Fruit fly (Drosophila melanogaster): Measurements from ENCODE around the gene stx.

Gene stx

DNA sequence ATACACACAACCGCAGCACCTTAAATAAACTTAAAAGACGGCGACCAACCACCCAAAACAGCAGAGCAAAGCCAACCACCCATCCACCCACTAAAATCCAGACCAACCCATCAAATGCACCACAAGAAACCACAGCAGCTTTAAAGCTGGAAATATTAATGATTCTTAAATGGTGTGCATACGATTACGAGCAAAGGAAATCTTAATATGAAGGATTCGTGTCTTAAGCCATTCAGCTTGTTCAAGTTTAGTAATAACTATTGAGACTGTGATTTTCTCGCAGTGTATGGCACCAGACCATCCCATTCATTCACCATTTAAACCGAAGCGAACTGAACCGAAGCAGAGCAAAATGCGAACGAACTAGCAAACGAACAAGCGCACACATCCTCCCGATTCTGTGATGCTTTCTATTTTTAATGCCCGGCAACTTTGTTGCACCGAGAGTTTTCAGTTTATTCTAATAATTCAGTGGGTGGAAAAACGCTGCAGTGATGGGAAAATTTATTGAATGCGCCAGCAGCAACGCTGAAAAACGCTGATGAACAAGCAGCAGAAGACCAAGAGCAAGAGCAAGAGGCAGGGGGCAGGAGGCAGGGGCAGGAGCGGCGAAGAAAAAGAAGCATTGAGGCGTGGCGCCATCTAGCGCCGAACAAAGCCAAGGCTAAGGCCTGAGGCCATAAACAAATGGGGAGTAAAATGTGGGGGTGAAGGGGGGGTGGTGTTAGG lies 7.2 kb downstream of the stx start:
- TF ChIP-seq br (GFP tag; optimal IDR thresholded peaks at IDR 0.05): peak; percentile 58
- TF ChIP-seq OdsH (GFP tag; optimal IDR thresholded peaks at IDR 0.05): peak; percentile 8
- TF ChIP-seq Rel (GFP tag; optimal IDR thresholded peaks at IDR 0.05): no peak
- TF ChIP-seq Rel (tag; optimal IDR thresholded peaks at IDR 0.05): no peak
- no peak for TF ChIP-seq Dfd (GFP tag; optimal IDR thresholded peaks at IDR 0.05)
- peak; percentile 30 for TF ChIP-seq psq (GFP tag; optimal IDR thresholded peaks at IDR 0.05)
- no peak for TF ChIP-seq CG9705 (GFP tag; optimal IDR thresholded peaks at IDR 0.05)
- TF ChIP-seq GATAd (GFP tag; optimal IDR thresholded peaks at IDR 0.05): no peak
- no peak for TF ChIP-seq Dif (GFP tag; optimal IDR thresholded peaks at IDR 0.05; ENCODE audit: partially characterized antibody)
- peak; percentile 53 for TF ChIP-seq h (GFP tag; optimal IDR thresholded peaks at IDR 0.05)
- no peak for TF ChIP-seq Abd-B (GFP tag; optimal IDR thresholded peaks at IDR 0.05)
- peak; percentile 51 for TF ChIP-seq rgr (GFP tag; optimal IDR thresholded peaks at IDR 0.05)
- no peak for TF ChIP-seq Hr78 (GFP tag; optimal IDR thresholded peaks at IDR 0.05)
- TF ChIP-seq Mio (GFP tag; optimal IDR thresholded peaks at IDR 0.05): no peak
- TF ChIP-seq brk (GFP tag; optimal IDR thresholded peaks at IDR 0.05): no peak
- TF ChIP-seq Jra (GFP tag; optimal IDR thresholded peaks at IDR 0.05): no peak
- no peak for TF ChIP-seq sage (GFP tag; optimal IDR thresholded peaks at IDR 0.05)
- no peak for TF ChIP-seq CrebA (GFP tag; optimal IDR thresholded peaks at IDR 0.05; ENCODE audit: borderline replicate concordance)
- no peak for TF ChIP-seq dsf (GFP tag; optimal IDR thresholded peaks at IDR 0.05; ENCODE audit: borderline replicate concordance)
- TF ChIP-seq woc (GFP tag; optimal IDR thresholded peaks at IDR 0.05): peak; percentile 25
- peak; percentile 73 for TF ChIP-seq sv (GFP tag; optimal IDR thresholded peaks at IDR 0.05)
- TF ChIP-seq Myc (optimal IDR thresholded peaks at IDR 0.05): no peak
- TF ChIP-seq pan (optimal IDR thresholded peaks at IDR 0.05): no peak
- no peak for TF ChIP-seq jim (GFP tag; optimal IDR thresholded peaks at IDR 0.05)
- no peak for TF ChIP-seq dl (GFP tag; optimal IDR thresholded peaks at IDR 0.05; ENCODE audit: insufficient read depth in 1 of 2, partially characterized antibody in 2 of 2)
- TF ChIP-seq Sp1 (GFP tag; optimal IDR thresholded peaks at IDR 0.05): peak; percentile 65
- TF ChIP-seq tai (GFP tag; optimal IDR thresholded peaks at IDR 0.05): no peak
- peak; percentile 28 for TF ChIP-seq dmrt93B (GFP tag; optimal IDR thresholded peaks at IDR 0.05)
- peak; percentile 56 for TF ChIP-seq ey (GFP tag; optimal IDR thresholded peaks at IDR 0.05)
- TF ChIP-seq fru (GFP tag; optimal IDR thresholded peaks at IDR 0.05): peak; percentile 68
- TF ChIP-seq Hr83 (GFP tag; optimal IDR thresholded peaks at IDR 0.05; ENCODE audit: poor library complexity, severe bottlenecking): no peak
- no peak for TF ChIP-seq lola (GFP tag; optimal IDR thresholded peaks at IDR 0.05)
- TF ChIP-seq N (GFP tag; optimal IDR thresholded peaks at IDR 0.05): no peak
- TF ChIP-seq foxo (GFP tag; optimal IDR thresholded peaks at IDR 0.05): peak in 1 of 2 experiments; percentile 58
- peak; percentile 62 for TF ChIP-seq HLH106 (tag; optimal IDR thresholded peaks at IDR 0.05)
- no peak for TF ChIP-seq Hnf4 (GFP tag; optimal IDR thresholded peaks at IDR 0.05)
- no peak for TF ChIP-seq usp (GFP tag; optimal IDR thresholded peaks at IDR 0.05)
- TF ChIP-seq CG32264 (GFP tag; optimal IDR thresholded peaks at IDR 0.05): no peak
- no peak for TF ChIP-seq Vsx2 (GFP tag; optimal IDR thresholded peaks at IDR 0.05; ENCODE audit: partially characterized antibody)

DNA sequence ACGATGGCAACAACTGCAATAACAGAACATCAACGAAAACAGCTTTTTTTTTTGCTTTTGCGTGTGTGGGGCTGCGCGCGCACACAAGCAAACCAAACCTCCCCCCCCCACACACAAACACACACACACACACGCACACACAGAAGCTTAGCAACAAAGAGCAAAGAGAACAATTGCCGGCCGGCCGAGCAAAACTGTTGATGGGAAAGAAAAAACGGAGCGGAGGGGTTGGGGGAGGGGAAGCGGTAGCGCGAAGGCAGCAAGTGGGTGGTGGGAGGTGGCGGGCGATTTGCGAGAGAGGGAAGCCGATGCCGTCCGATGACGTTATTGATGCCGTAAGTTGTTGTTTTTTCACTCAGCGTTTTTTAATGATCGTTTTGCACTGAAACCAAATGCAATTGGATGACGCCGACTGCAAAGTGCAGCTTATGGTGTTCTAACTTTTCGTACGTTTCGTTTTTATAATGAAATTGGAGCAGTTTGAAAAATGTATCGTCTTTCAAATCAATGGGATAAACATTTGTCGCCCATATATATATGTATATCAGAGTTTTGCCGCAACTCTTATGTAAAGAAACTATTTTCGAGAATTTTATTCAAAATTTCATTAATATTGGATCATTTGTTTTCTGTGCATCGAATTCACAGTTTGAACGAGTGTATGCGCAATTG lies 8.9 kb downstream of the stx start:
- TF ChIP-seq GATAd (GFP tag; optimal IDR thresholded peaks at IDR 0.05): no peak
- no peak for TF ChIP-seq Rel (GFP tag; optimal IDR thresholded peaks at IDR 0.05)
- peak; percentile 5 for TF ChIP-seq Rel (tag; optimal IDR thresholded peaks at IDR 0.05)
- no peak for TF ChIP-seq rgr (GFP tag; optimal IDR thresholded peaks at IDR 0.05)
- no peak for TF ChIP-seq dmrt93B (GFP tag; optimal IDR thresholded peaks at IDR 0.05)
- TF ChIP-seq fru (GFP tag; optimal IDR thresholded peaks at IDR 0.05): peak; percentile 19
- peak in 1 of 2 experiments; percentile 26 for TF ChIP-seq foxo (GFP tag; optimal IDR thresholded peaks at IDR 0.05)
- no peak for TF ChIP-seq Dif (GFP tag; optimal IDR thresholded peaks at IDR 0.05; ENCODE audit: partially characterized antibody)
- TF ChIP-seq psq (GFP tag; optimal IDR thresholded peaks at IDR 0.05): peak; percentile 23
- TF ChIP-seq Mio (GFP tag; optimal IDR thresholded peaks at IDR 0.05): no peak

Data from whole organism, wandering third instar larva.